Fruit fly (Drosophila melanogaster) whole organism, embryonic: Measurements from ENCODE around the gene mRpL39.

Experiments used
- C15 ChIP-seq: fragments of 200-800 bp; sonication (Bioruptor generic); IDR thresholded peaks from 3 replicates; pipeline ENCODE4 v1.3.6; 2022; ENCODE audit warnings: missing biosample characterization, missing genetic modification characterization
- CG10543 ChIP-seq: fragments of 200-800 bp; sonication (Bioruptor generic); optimal IDR thresholded peaks from 3 replicates; lab custom pipeline; 2017; ENCODE audit warnings: missing biosample characterization, mild to moderate bottlenecking, missing genetic modification characterization, moderate library complexity
- CG12104 ChIP-seq: fragments of 200-800 bp; sonication (Bioruptor generic); optimal IDR thresholded peaks from 3 replicates; lab custom pipeline; 2016; ENCODE audit warnings: missing biosample characterization, missing genetic modification characterization
- CG1233 ChIP-seq: fragments of 200-800 bp; sonication (Bioruptor generic); optimal IDR thresholded peaks from 4 replicates; lab custom pipeline; 2018; ENCODE audit warnings: missing biosample characterization, mild to moderate bottlenecking, missing genetic modification characterization
- CG12391 ChIP-seq: fragments of 200-800 bp; sonication (Bioruptor generic); optimal IDR thresholded peaks from 3 replicates; lab custom pipeline; 2018; ENCODE audit warnings: missing biosample characterization, mild to moderate bottlenecking, missing genetic modification characterization, moderate library complexity
- CG12942 ChIP-seq: fragments of 200-800 bp; sonication (Bioruptor generic); optimal IDR thresholded peaks from 3 replicates; lab custom pipeline; 2016; ENCODE audit warnings: missing biosample characterization, missing genetic modification characterization
- CG14710 ChIP-seq: fragments of 200-800 bp; sonication (Bioruptor generic); optimal IDR thresholded peaks from 3 replicates; lab custom pipeline; 2019; ENCODE audit warnings: missing biosample characterization, mild to moderate bottlenecking, missing genetic modification characterization, moderate library complexity
- CG15011 ChIP-seq: fragments of 200-800 bp; sonication (Bioruptor generic); optimal IDR thresholded peaks from 3 replicates; lab custom pipeline; 2018; ENCODE audit warnings: missing biosample characterization, mild to moderate bottlenecking, missing genetic modification characterization
- CG18764 ChIP-seq: fragments of 200-800 bp; sonication (Bioruptor generic); optimal IDR thresholded peaks from 3 replicates; lab custom pipeline; 2016; ENCODE audit warnings: missing biosample characterization, missing genetic modification characterization
- CG2875 ChIP-seq: fragments of 200-800 bp; sonication (Bioruptor generic); optimal IDR thresholded peaks from 2 replicates; lab custom pipeline; 2017; ENCODE audit warnings: missing biosample characterization, mild to moderate bottlenecking, missing genetic modification characterization, missing genetic modification reagents
- CG31388 ChIP-seq: fragments of 200-800 bp; sonication (Bioruptor generic); optimal IDR thresholded peaks from 2 replicates; lab custom pipeline; 2016; ENCODE audit warnings: missing biosample characterization, missing genetic modification characterization
- CG3838 ChIP-seq: fragments of 200-800 bp; sonication (Bioruptor generic); optimal IDR thresholded peaks from 3 replicates; lab custom pipeline; 2016; ENCODE audit warnings: missing biosample characterization, missing genetic modification characterization
- CG5180 ChIP-seq: fragments of 200-800 bp; sonication (Bioruptor generic); optimal IDR thresholded peaks from 3 replicates; lab custom pipeline; 2017; ENCODE audit warnings: missing biosample characterization, missing genetic modification characterization, mild to moderate bottlenecking, moderate library complexity, missing genetic modification reagents
- CG6654 ChIP-seq: fragments of 200-800 bp; sonication (Bioruptor generic); optimal IDR thresholded peaks from 2 replicates; lab custom pipeline; 2017; ENCODE audit warnings: missing biosample characterization, mild to moderate bottlenecking, missing genetic modification characterization
- CG7745 ChIP-seq: fragments of 200-800 bp; sonication (Bioruptor generic); optimal IDR thresholded peaks from 2 replicates; lab custom pipeline; 2018; ENCODE audit warnings: missing biosample characterization, mild to moderate bottlenecking, missing genetic modification characterization, moderate library complexity
- CG8924 ChIP-seq: fragments of 200-800 bp; optimal IDR thresholded peaks from 3 replicates; lab custom pipeline; 2019; ENCODE audit warnings: missing biosample characterization, mild to moderate bottlenecking, missing genetic modification characterization, moderate library complexity
- D19A ChIP-seq: fragments of 200-800 bp; optimal IDR thresholded peaks from 3 replicates; lab custom pipeline; 2019; ENCODE audit warnings: missing biosample characterization, mild to moderate bottlenecking, missing genetic modification characterization, moderate library complexity
- Drgx ChIP-seq: fragments of 200-800 bp; sonication (Bioruptor generic); IDR thresholded peaks from 2 replicates; pipeline ENCODE4 v1.3.6; 2022; ENCODE audit warnings: missing biosample characterization, missing genetic modification characterization
- Elba2 ChIP-seq: fragments of 200-800 bp; sonication (Bioruptor generic); optimal IDR thresholded peaks from 3 replicates; lab custom pipeline; 2016; ENCODE audit warnings: missing biosample characterization, missing genetic modification characterization
- Ets65A ChIP-seq: fragments of 200-800 bp; sonication (Bioruptor generic); peaks from one replicate; lab custom pipeline; 2016; ENCODE audit warnings: missing biosample characterization, missing genetic modification characterization
- Mes4 ChIP-seq: fragments of 200-800 bp; sonication (Bioruptor generic); optimal IDR thresholded peaks from 2 replicates; lab custom pipeline; 2016; ENCODE audit warnings: missing biosample characterization, missing genetic modification characterization
- Nf-YB ChIP-seq: fragments of 200-800 bp; sonication (Bioruptor generic); optimal IDR thresholded peaks from 3 replicates; lab custom pipeline; 2019; ENCODE audit warnings: missing biosample characterization, mild to moderate bottlenecking, missing genetic modification characterization, moderate library complexity
- NfI ChIP-seq: fragments of 200-800 bp; sonication (Bioruptor generic); optimal IDR thresholded peaks from 3 replicates; lab custom pipeline; 2018; ENCODE audit warnings: missing biosample characterization, mild to moderate bottlenecking, missing genetic modification characterization, moderate library complexity
- Pdp1 ChIP-seq, 2 experiments: fragments of 200-800 bp; sonication (Bioruptor generic); optimal IDR thresholded peaks; 3 replicates each; lab custom pipeline; 2016; ENCODE audit warnings: missing biosample characterization in 2 of 2, missing genetic modification characterization in 2 of 2, mild to moderate bottlenecking in 1 of 2, moderate library complexity in 1 of 2
- Side ChIP-seq: fragments of 200-800 bp; sonication (Bioruptor generic); optimal IDR thresholded peaks from 2 replicates; lab custom pipeline; 2016; ENCODE audit warnings: missing biosample characterization, missing genetic modification characterization
- Sry-δ ChIP-seq: fragments of 200-800 bp; sonication (Bioruptor generic); optimal IDR thresholded peaks from 2 replicates; lab custom pipeline; 2016; ENCODE audit warnings: missing biosample characterization, missing genetic modification characterization
- Ssrp ChIP-seq: fragments of 200-800 bp; sonication (Bioruptor generic); optimal IDR thresholded peaks from 2 replicates; lab custom pipeline; 2018; ENCODE audit warnings: missing biosample characterization, mild to moderate bottlenecking, missing genetic modification characterization, moderate library complexity
- TFAM ChIP-seq: fragments of 200-800 bp; sonication (Bioruptor generic); optimal IDR thresholded peaks from 2 replicates; lab custom pipeline; 2017; ENCODE audit warnings: missing biosample characterization, missing genetic modification characterization, inconsistent platforms
- YL-1 ChIP-seq: fragments of 200-800 bp; sonication (Bioruptor generic); optimal IDR thresholded peaks from 3 replicates; lab custom pipeline; 2017; ENCODE audit warnings: missing biosample characterization, mild to moderate bottlenecking, missing genetic modification characterization
- amos ChIP-seq: fragments of 200-800 bp; sonication (Bioruptor generic); IDR thresholded peaks from 2 replicates; pipeline ENCODE4 v1.3.6; 2022; ENCODE audit warnings: missing biosample characterization, missing genetic modification characterization; ENCODE audit not compliant: partially characterized antibody
- ap ChIP-seq: fragments of 200-800 bp; sonication (Bioruptor generic); IDR thresholded peaks from 2 replicates; pipeline ENCODE4 v1.3.6; 2022; ENCODE audit warnings: missing biosample characterization, missing genetic modification characterization
- ash1 ChIP-seq: fragments of 200-800 bp; sonication (Bioruptor generic); optimal IDR thresholded peaks from 2 replicates; lab custom pipeline; 2018; ENCODE audit warnings: missing biosample characterization, mild to moderate bottlenecking, missing genetic modification characterization
- btn ChIP-seq: fragments of 200-800 bp; sonication (Bioruptor generic); optimal IDR thresholded peaks from 2 replicates; lab custom pipeline; 2016; ENCODE audit warnings: missing biosample characterization, missing genetic modification characterization
- chif ChIP-seq, 2 experiments: fragments of 200-800 bp; sonication (Bioruptor generic); optimal IDR thresholded peaks; 3 replicates each; lab custom pipeline; 2016; ENCODE audit warnings: missing biosample characterization in 2 of 2, missing genetic modification characterization in 2 of 2
- dpn ChIP-seq, 2 experiments: fragments of 200-800 bp; sonication (Bioruptor generic); optimal IDR thresholded peaks; 3 replicates each; lab custom pipeline; 2016; ENCODE audit warnings: missing biosample characterization in 2 of 2, missing genetic modification characterization in 2 of 2
- exex ChIP-seq: fragments of 200-800 bp; sonication (Bioruptor generic); optimal IDR thresholded peaks from 4 replicates; lab custom pipeline; 2018; ENCODE audit warnings: missing biosample characterization, mild to moderate bottlenecking, missing genetic modification characterization, moderate library complexity
- insv ChIP-seq, 2 experiments: fragments of 200-800 bp; sonication (Bioruptor generic); optimal IDR thresholded peaks; 3 replicates each; lab custom pipeline; 2016 to 2018; ENCODE audit warnings: missing biosample characterization in 2 of 2, missing genetic modification characterization in 2 of 2
- lmd ChIP-seq: fragments of 200-800 bp; sonication (Bioruptor generic); IDR thresholded peaks from 2 replicates; pipeline ENCODE4 v1.3.6; 2022; ENCODE audit warnings: missing biosample characterization, missing genetic modification characterization
- lov ChIP-seq, 2 experiments: fragments of 200-800 bp in 1 of 2; fragments of >200 bp in 1 of 2; sonication (Bioruptor generic) in 1 of 2; IDR thresholded peaks in 1 of 2; optimal IDR thresholded peaks in 1 of 2; 2 replicates in 1 of 2; 3 replicates in 1 of 2; pipeline versions ENCODE4 v1.3.6 to Lab custom; 2017 to 2022; ENCODE audit warnings: missing biosample characterization in 1 of 2, missing genetic modification characterization in 1 of 2
- onecut ChIP-seq: fragments of 200-800 bp; sonication (Bioruptor generic); IDR thresholded peaks from 2 replicates; pipeline ENCODE4 v1.3.6; 2022; ENCODE audit warnings: missing biosample characterization, missing genetic modification characterization
- pb ChIP-seq: fragments of 200-800 bp; sonication (Bioruptor generic); optimal IDR thresholded peaks from 3 replicates; lab custom pipeline; 2016; ENCODE audit warnings: missing biosample characterization, missing genetic modification characterization
- pfk ChIP-seq: fragments of 200-800 bp; sonication (Bioruptor generic); optimal IDR thresholded peaks from 2 replicates; lab custom pipeline; 2018; ENCODE audit warnings: missing biosample characterization, mild to moderate bottlenecking, missing genetic modification characterization, moderate library complexity
- prd ChIP-seq, 3 experiments: fragments of >200 bp in 2 of 3; fragments of 200-800 bp in 1 of 3; sonication (Bioruptor generic) in 1 of 3; optimal IDR thresholded peaks in 2 of 3; IDR thresholded peaks in 1 of 3; 2 replicates in 2 of 3; 3 replicates in 1 of 3; pipeline versions ENCODE4 v1.3.6 to Lab custom; 2017 to 2022; ENCODE audit warnings: missing biosample characterization in 1 of 3, missing genetic modification characterization in 1 of 3
- pum ChIP-seq: fragments of 200-800 bp; sonication (Bioruptor generic); optimal IDR thresholded peaks from 2 replicates; lab custom pipeline; 2016; ENCODE audit warnings: missing biosample characterization, missing genetic modification characterization
- row ChIP-seq: fragments of 200-800 bp; sonication (Bioruptor generic); IDR thresholded peaks from 3 replicates; pipeline ENCODE4 v1.3.6; 2022; ENCODE audit warnings: missing biosample characterization, missing genetic modification characterization
- slbo ChIP-seq: fragments of 200-800 bp; sonication (Bioruptor generic); IDR thresholded peaks from 2 replicates; pipeline ENCODE4 v1.3.6; 2022; ENCODE audit warnings: missing biosample characterization, missing genetic modification characterization
- tll ChIP-seq, 2 experiments: fragments of 200-800 bp in 1 of 2; fragments of >200 bp in 1 of 2; sonication (Bioruptor generic) in 1 of 2; optimal IDR thresholded peaks; 2 replicates each; lab custom pipeline; 2017 to 2019; ENCODE audit warnings: missing biosample characterization in 2 of 2, missing genetic modification characterization in 2 of 2, mild to moderate bottlenecking in 1 of 2, moderate library complexity in 1 of 2

The mRpL39 gene

DNA sequence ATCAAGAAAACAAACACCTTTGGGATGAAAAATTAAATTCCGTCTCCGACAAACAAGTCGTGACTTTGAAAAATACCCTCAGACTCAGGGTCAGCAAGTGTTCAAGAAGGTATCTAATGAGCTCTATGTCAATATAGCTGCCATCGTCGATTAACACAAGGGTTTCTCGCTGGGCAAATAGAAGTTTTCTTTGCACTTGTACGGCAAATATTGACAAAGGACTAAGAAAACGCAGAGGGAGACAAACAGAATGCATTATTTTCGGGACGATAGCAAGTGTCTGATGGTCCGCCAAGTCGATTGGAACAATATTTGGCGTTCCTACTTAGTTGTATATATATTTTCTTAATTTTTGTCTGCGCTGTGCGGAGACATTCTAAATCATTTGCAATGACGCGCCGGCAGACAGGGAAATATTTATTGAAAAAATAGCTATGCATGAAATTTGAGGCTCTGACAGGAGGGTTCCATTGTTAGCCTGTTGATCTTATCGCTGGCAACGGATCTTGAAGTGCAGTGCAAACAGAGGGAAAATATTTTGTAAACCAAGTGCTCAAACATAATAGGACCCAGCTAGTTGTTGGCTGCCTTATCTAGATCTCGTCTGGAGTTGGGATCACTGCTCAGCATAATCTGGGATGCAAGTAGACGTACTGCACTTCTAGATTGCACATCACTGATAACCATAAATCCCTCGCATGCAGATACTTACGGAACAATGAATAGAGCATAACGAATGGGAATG, 43.0 kb downstream of the mRpL39 start (continued):
- TF ChIP-seq Ssrp (tag; lab: Kevin White, UChicago) (no peak), prd (optimal IDR thresholded peaks at IDR 0.05; lab: Kevin White, UChicago) (no peak), prd (GFP tag; IDR thresholded peaks at IDR 0.05; lab: Robert Waterston, UW) (peak; percentile 55; the same call in 2 of the 3 replicates), CG14710 (tag; lab: Kevin White, UChicago) (peak; percentile 72), Side (peak; percentile 59), amos (GFP tag; lab: Robert Waterston, UW) (no peak), CG5180 (GFP tag; lab: Kevin White, UChicago) (no peak), tll (GFP tag; optimal IDR thresholded peaks at IDR 0.05; lab: Kevin White, UChicago) (peak in 1 of 2 experiments; percentile 98), CG10543 (GFP tag; lab: Kevin White, UChicago) (no peak), CG12104 (GFP tag; lab: Kevin White, UChicago) (peak; percentile 62), dpn (GFP tag; optimal IDR thresholded peaks at IDR 0.05; lab: Kevin White, UChicago) (peak in 1 of 2 experiments; percentile 20), ash1 (GFP tag; lab: Kevin White, UChicago) (no peak), exex (tag; lab: Kevin White, UChicago) (no peak), ap (GFP tag; lab: Robert Waterston, UW) (no peak), Nf-YB (peak; percentile 57), C15 (GFP tag; lab: Robert Waterston, UW) (no peak), CG2875 (GFP tag; lab: Kevin White, UChicago) (peak; percentile 51), CG7745 (tag; lab: Kevin White, UChicago) (peak; percentile 85), CG15011 (GFP tag; lab: Kevin White, UChicago) (peak; percentile 19), YL-1 (peak; percentile 48), CG31388 (GFP tag; lab: Kevin White, UChicago) (no peak), CG8924 (tag; lab: Kevin White, UChicago) (peak; percentile 72), Sry-δ (no peak), btn (GFP tag; lab: Kevin White, UChicago) (no peak), CG6654 (GFP tag; lab: Kevin White, UChicago) (no peak), NfI (GFP tag; lab: Kevin White, UChicago) (no peak), onecut (GFP tag; lab: Robert Waterston, UW) (peak; percentile 39; the same call in 1 of the 2 replicates), slbo (GFP tag; lab: Robert Waterston, UW) (no peak), CG3838 (GFP tag; lab: Kevin White, UChicago) (peak; percentile 24), lmd (GFP tag; lab: Robert Waterston, UW) (no peak), Pdp1 (GFP tag; optimal IDR thresholded peaks at IDR 0.05; lab: Kevin White, UChicago) (peak in 1 of 2 experiments; percentile 39), CG12391 (tag; lab: Kevin White, UChicago) (peak; percentile 9), Drgx (no peak), CG1233 (GFP tag; lab: Kevin White, UChicago) (peak; percentile 79), Ets65A (peak; percentile 48), Mes4 (GFP tag; lab: Kevin White, UChicago) (peak; percentile 6), CG18764 (GFP tag; lab: Kevin White, UChicago) (peak; percentile 35), insv (GFP tag; optimal IDR thresholded peaks at IDR 0.05; lab: Kevin White, UChicago) (peak in 1 of 2 experiments; percentile 63), chif (GFP tag; optimal IDR thresholded peaks at IDR 0.05; lab: Kevin White, UChicago) (peak; percentile 28 to 56), TFAM (peak; percentile 21), Elba2 (peak; percentile 8), row (GFP tag; lab: Robert Waterston, UW) (no peak), pb (GFP tag; lab: Kevin White, UChicago) (no peak), lov (optimal IDR thresholded peaks at IDR 0.05; lab: Kevin White, UChicago) (no peak), lov (GFP tag; IDR thresholded peaks at IDR 0.05; lab: Robert Waterston, UW) (0 out of 3 replicates have a peak, but pooled peaks have one; percentile 7), pfk (GFP tag; lab: Kevin White, UChicago) (peak; percentile 9), D19A (tag; lab: Kevin White, UChicago) (peak; percentile 35), pum (no peak), CG12942 (GFP tag; lab: Kevin White, UChicago) (peak; percentile 7)
